Worm (Caenorhabditis elegans) whole organism, L1 larva: Measurements from ENCODE around the gene smg-8.
A peak's percentile ranks its signal among the peaks of the same experiment; 100 is the strongest.

Experiments used
- aly-2 ChIP-seq: fragments of 150-350 bp; optimal IDR thresholded peaks from 2 replicates; lab custom pipeline; 2014; ENCODE audit warnings: missing biosample characterization, missing genetic modification characterization
- blmp-1 ChIP-seq: fragments of 150-350 bp; optimal IDR thresholded peaks from 2 replicates; lab custom pipeline; 2014; ENCODE audit warnings: missing biosample characterization, missing genetic modification characterization
- egl-27 ChIP-seq, 2 experiments: fragments of 150-350 bp in 1 of 2; sonication (generic microtip); optimal IDR thresholded peaks; 3 replicates each; lab custom pipeline; 2017 to 2018; ENCODE audit warnings: missing biosample characterization in 2 of 2, missing genetic modification characterization in 2 of 2, missing genetic modification reagents in 2 of 2
- hlh-17 ChIP-seq: fragments of 200-800 bp; sonication (Bioruptor generic); optimal IDR thresholded peaks from 2 replicates; lab custom pipeline; 2018; ENCODE audit warnings: missing genetic modification characterization, mild to moderate bottlenecking, missing compliant biosample characterization, moderate library complexity, borderline replicate concordance
- mep-1 ChIP-seq: fragments of 150-350 bp; optimal IDR thresholded peaks from 2 replicates; lab custom pipeline; 2014; ENCODE audit warnings: missing biosample characterization, missing genetic modification characterization
- nhr-47 ChIP-seq: sonication (generic microtip); optimal IDR thresholded peaks from 2 replicates; lab custom pipeline; 2016; ENCODE audit warnings: mild to moderate bottlenecking, missing genetic modification characterization, moderate library complexity, missing compliant biosample characterization
- rnt-1 ChIP-seq: sonication (generic microtip); optimal IDR thresholded peaks from 2 replicates; lab custom pipeline; 2016; ENCODE audit warnings: mild to moderate bottlenecking, missing genetic modification characterization, moderate library complexity, missing compliant biosample characterization

DNA sequence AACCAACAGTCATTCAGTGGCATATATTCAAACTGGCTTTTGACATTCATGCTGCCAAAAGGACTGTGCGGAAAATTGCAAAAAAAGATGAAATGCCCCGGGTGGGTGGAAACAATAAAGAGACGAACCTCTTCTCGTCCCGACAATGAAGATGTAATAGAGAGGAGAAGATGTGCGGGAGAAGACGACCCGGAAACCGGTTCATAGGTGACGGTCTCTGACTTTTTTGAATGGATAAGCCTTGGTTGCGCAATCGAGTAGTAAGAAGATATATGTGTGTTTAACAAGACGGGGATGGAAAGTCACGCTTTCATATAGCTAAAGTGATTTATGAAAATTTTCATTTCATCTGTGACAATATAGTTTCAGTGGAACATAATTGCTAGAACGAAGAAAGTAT lies 39.6 kb downstream of the smg-8 start:
- TF ChIP-seq aly-2 (no peak), blmp-1 (tag; lab: Kevin White, UChicago) (peak; percentile 84), hlh-17 (GFP tag; lab: Kevin White, UChicago) (no peak), egl-27 (tag; optimal IDR thresholded peaks at IDR 0.05; lab: Kevin White, UChicago) (no peak), nhr-47 (no peak), mep-1 (tag; lab: Kevin White, UChicago) (no peak), rnt-1 (no peak)
